Fruit fly (Drosophila melanogaster): ENCODE measurements around the gene Zpr1.

Zpr1 gene

DNA sequence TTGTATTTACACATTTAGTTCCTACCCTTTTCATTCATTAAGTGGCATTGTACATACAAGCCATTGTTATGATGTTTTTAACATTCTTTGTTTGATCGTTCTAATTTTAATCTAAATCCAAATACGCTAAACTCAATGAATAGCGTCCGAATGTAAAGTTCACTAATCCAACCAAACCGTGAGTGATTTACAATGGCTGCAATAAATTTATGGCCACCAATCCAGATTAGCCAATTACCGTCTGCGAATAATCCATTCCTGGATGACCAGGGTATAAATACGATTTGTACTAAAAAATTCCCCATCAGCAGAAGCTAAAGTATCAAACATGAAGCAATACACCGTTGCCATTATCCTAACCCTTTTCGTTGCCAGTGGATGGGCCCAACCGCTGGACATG, 29.5 kb upstream of the Zpr1 start, which contains the start of gene CG12057:
Gene CG12057, plus strand, starts transcription at position 301 of the 400 bp plus-strand sequence.
- TF ChIP-seq Rel (GFP tag; optimal IDR thresholded peaks at IDR 0.05) (no peak), Rel (tag; optimal IDR thresholded peaks at IDR 0.05) (no peak), foxo (GFP tag; optimal IDR thresholded peaks at IDR 0.05) (no peak), h (GFP tag; optimal IDR thresholded peaks at IDR 0.05) (no peak), lola (GFP tag; optimal IDR thresholded peaks at IDR 0.05) (no peak), Hr78 (GFP tag; optimal IDR thresholded peaks at IDR 0.05) (no peak), Sp1 (GFP tag; optimal IDR thresholded peaks at IDR 0.05) (no peak), tai (GFP tag; optimal IDR thresholded peaks at IDR 0.05) (no peak), Myc (optimal IDR thresholded peaks at IDR 0.05) (no peak), rgr (GFP tag; optimal IDR thresholded peaks at IDR 0.05) (no peak), N (GFP tag; optimal IDR thresholded peaks at IDR 0.05) (no peak), CrebA (GFP tag; optimal IDR thresholded peaks at IDR 0.05; ENCODE audit: borderline replicate concordance) (no peak)

DNA sequence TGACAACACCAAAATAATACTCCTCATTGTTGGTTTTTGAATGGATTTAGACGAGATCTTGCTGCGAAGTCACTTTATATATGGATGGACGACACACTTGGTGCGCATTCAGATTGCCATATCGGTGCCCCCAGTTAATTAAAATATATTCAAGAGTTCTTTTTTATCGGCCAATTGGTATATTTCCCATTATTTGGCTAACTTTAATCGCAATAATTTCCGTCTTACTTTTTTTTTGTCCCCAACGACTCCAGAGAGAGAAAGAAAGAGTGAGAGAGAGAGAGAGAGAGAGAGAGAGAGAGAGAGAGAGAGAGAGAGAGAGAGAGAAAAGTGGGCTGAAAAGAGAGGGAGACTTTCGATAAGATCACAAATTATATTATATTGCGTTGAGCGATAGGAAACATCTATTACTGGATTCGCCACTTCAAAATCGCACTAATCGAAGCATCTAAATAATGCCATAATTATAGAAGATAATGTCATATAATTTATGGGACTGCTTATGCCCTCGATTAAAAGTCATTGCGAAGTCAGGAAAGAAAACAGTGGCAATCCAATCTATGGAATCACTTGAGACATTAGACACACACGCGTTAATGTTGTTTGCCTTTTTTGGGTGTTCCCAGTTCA, 28.8 kb upstream of the Zpr1 start, which contains the start of gene CG12115:
Gene CG12115, minus strand, starts transcription at position 51 of the 630 bp plus-strand sequence.
- no peak for TF ChIP-seq foxo (GFP tag; optimal IDR thresholded peaks at IDR 0.05)
- no peak for TF ChIP-seq HLH106 (tag; optimal IDR thresholded peaks at IDR 0.05)
- no peak for TF ChIP-seq CG32264 (GFP tag; optimal IDR thresholded peaks at IDR 0.05)
- TF ChIP-seq pan (optimal IDR thresholded peaks at IDR 0.05), result no peak
- no peak for TF ChIP-seq Jra (GFP tag; optimal IDR thresholded peaks at IDR 0.05)
- TF ChIP-seq rgr (GFP tag; optimal IDR thresholded peaks at IDR 0.05), result no peak

DNA sequence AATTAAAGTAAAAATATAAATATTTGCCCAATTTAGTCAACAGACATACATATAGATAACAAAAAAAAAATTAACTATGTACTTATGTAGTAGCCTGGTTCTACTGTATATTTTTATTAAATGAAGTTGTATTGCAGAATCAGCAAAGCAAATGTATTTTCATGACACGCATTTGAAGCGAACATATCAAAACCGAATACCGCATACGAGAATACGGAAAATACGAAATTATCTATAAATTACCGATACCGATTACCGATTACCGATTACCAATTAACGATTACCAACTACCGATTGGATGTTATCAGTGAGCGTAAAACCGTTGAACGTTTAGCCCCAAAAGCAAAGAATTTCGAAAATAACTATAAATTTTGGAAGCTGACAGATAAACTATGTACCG, 25.5 kb upstream of the Zpr1 start:
- no peak for TF ChIP-seq Sp1 (GFP tag; optimal IDR thresholded peaks at IDR 0.05)
- TF ChIP-seq woc (GFP tag; optimal IDR thresholded peaks at IDR 0.05), result no peak
- no peak for TF ChIP-seq dmrt93B (GFP tag; optimal IDR thresholded peaks at IDR 0.05)
- no peak for TF ChIP-seq CG9705 (GFP tag; optimal IDR thresholded peaks at IDR 0.05)
- no peak for TF ChIP-seq foxo (GFP tag; optimal IDR thresholded peaks at IDR 0.05)
- no peak for TF ChIP-seq Jra (GFP tag; optimal IDR thresholded peaks at IDR 0.05)
- TF ChIP-seq Abd-B (GFP tag; optimal IDR thresholded peaks at IDR 0.05), result no peak
- no peak for TF ChIP-seq CG32264 (GFP tag; optimal IDR thresholded peaks at IDR 0.05)
- no peak for TF ChIP-seq CrebA (GFP tag; optimal IDR thresholded peaks at IDR 0.05; ENCODE audit: borderline replicate concordance)

DNA sequence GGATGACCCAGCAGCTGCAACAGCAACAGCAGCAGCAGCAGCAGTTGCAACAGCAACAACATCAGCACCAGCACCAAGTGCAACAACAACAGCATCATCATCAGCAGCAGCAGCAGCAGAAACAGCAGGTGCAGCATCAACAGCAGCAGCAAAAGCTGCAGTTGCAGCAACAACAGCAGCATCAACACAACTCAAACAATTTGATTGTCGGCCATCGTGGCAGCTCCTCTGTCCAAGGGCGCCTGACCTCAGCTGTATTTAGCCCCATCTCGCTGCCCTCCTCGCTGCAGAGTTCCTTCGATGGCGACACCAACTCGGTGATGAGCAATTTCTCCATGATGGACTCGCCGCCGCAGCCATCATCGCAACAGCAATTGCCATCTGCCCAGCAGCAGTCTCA, 6.4 kb upstream of the Zpr1 start:
- no peak for TF ChIP-seq brk (GFP tag; optimal IDR thresholded peaks at IDR 0.05)
- peak; percentile 93 for TF ChIP-seq Dfd (GFP tag; optimal IDR thresholded peaks at IDR 0.05)
- no peak for TF ChIP-seq psq (GFP tag; optimal IDR thresholded peaks at IDR 0.05)

DNA sequence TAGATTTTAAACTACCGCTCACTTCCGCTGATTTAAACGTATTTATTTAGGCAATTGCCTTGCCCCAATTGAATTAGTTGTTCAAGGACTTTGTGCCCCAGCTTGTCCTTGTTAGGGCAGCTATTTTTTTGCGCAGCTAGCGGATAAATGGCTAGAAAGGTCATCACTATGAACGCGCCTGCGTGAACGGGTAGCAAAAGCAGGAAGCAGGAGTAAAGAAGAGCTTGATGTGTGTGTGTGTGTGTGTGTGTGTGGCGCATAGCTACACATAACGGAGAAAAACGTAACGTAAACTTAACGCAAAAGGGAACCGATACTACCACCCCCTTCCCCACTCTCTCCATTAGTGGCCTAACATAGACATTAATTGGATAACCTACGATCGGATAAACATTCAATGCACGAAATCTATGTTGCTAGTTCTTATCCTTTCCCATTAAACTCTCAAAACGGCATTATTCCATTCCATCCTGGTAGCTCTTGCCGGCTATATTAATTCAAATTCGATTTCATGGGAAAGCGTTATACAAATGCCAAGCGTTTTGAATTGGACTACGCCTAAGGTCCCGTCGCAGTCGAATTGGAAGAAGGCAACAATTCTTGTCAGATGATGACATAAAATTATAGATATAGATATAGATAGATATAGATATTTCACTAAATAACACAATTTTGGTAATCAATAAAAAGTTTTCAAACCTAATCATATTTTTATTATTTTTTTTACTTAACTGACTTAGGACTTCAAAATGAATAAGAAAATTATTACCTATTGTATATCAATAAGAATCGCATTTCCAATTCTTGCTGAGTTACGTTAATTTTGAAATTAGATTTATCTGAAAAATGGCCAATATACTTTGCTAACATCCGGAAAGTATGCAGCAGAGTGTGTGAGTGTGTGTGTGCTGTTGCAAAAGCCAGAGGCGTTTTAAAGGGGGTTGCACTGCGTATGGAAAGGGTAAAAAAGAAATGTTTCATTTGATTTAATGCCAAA, 2.9 kb upstream of the Zpr1 start:
- TF ChIP-seq dl (GFP tag; optimal IDR thresholded peaks at IDR 0.05; ENCODE audit: insufficient read depth in 1 of 2, partially characterized antibody in 2 of 2), result no peak
- TF ChIP-seq Vsx2 (GFP tag; optimal IDR thresholded peaks at IDR 0.05; ENCODE audit: partially characterized antibody), result no peak
- TF ChIP-seq woc (GFP tag; optimal IDR thresholded peaks at IDR 0.05), result peak; percentile 37
- no peak for TF ChIP-seq CG9705 (GFP tag; optimal IDR thresholded peaks at IDR 0.05)

DNA sequence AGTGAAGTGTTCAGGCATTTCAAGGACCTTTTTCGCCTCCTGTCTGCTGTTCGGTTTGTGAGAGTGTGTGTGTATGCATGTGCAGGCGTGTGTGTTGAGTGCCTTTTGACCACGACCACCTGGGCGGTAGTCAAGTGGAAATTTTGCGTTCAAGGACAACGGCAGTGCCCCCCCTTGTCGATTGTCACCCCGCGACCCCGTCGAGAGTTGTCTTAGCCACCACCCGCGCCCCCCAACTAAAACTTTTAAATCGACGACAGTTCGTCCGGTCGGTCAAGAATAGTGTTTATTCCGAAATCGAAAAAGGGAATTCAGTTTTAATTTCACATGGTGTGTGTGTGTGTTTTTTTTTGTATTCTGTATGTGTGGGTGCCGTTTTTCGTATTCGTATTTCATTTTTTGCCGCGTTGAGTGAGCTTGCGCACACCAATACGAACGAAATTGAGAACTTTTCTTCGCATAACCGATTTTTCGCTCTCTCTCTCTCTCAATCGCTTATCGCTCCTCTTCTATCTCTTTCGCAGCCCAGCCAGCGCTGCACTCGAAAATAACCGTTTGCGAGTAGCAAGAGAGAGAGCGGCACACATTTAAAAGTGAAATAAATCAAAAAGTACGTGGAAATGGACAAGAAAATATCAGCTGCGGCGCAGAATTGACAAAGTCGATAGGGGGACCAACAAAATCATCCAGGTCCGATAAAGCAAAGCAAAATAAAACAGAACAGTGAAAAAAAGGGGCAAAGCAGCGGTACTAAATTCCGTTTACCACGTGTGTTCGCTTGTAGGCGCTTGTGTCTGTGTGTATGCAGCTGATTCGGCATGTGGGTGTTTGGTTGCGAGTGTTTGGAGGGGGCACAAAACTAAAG, 2.0 kb upstream of the Zpr1 start:
- no peak for TF ChIP-seq usp (GFP tag; optimal IDR thresholded peaks at IDR 0.05)
- TF ChIP-seq Rel (GFP tag; optimal IDR thresholded peaks at IDR 0.05), result peak; percentile 65
- TF ChIP-seq Rel (tag; optimal IDR thresholded peaks at IDR 0.05), result peak; percentile 32
- no peak for TF ChIP-seq Hnf4 (GFP tag; optimal IDR thresholded peaks at IDR 0.05)
- no peak for TF ChIP-seq pan (optimal IDR thresholded peaks at IDR 0.05)
- TF ChIP-seq CG9705 (GFP tag; optimal IDR thresholded peaks at IDR 0.05), result no peak
- no peak for TF ChIP-seq GATAd (GFP tag; optimal IDR thresholded peaks at IDR 0.05)
- no peak for TF ChIP-seq Hr83 (GFP tag; optimal IDR thresholded peaks at IDR 0.05; ENCODE audit: poor library complexity, severe bottlenecking)
- no peak for TF ChIP-seq lola (GFP tag; optimal IDR thresholded peaks at IDR 0.05)
- peak; percentile 85 for TF ChIP-seq Dif (GFP tag; optimal IDR thresholded peaks at IDR 0.05; ENCODE audit: partially characterized antibody)
- no peak for TF ChIP-seq brk (GFP tag; optimal IDR thresholded peaks at IDR 0.05)
- no peak for TF ChIP-seq Jra (GFP tag; optimal IDR thresholded peaks at IDR 0.05)
- TF ChIP-seq foxo (GFP tag; optimal IDR thresholded peaks at IDR 0.05), result no peak
- no peak for TF ChIP-seq Vsx2 (GFP tag; optimal IDR thresholded peaks at IDR 0.05; ENCODE audit: partially characterized antibody)
- no peak for TF ChIP-seq CG32264 (GFP tag; optimal IDR thresholded peaks at IDR 0.05)
- TF ChIP-seq dl (GFP tag; optimal IDR thresholded peaks at IDR 0.05; ENCODE audit: insufficient read depth in 1 of 2, partially characterized antibody in 2 of 2), result peak; percentile 49 to 56
- no peak for TF ChIP-seq sv (GFP tag; optimal IDR thresholded peaks at IDR 0.05)
- no peak for TF ChIP-seq tai (GFP tag; optimal IDR thresholded peaks at IDR 0.05)
- TF ChIP-seq OdsH (GFP tag; optimal IDR thresholded peaks at IDR 0.05), result no peak
- no peak for TF ChIP-seq Sp1 (GFP tag; optimal IDR thresholded peaks at IDR 0.05)
- no peak for TF ChIP-seq h (GFP tag; optimal IDR thresholded peaks at IDR 0.05)
- no peak for TF ChIP-seq Hr78 (GFP tag; optimal IDR thresholded peaks at IDR 0.05)
- peak; percentile 50 for TF ChIP-seq psq (GFP tag; optimal IDR thresholded peaks at IDR 0.05)
- peak; percentile 44 for TF ChIP-seq N (GFP tag; optimal IDR thresholded peaks at IDR 0.05)
- TF ChIP-seq Abd-B (GFP tag; optimal IDR thresholded peaks at IDR 0.05), result no peak

All from whole organism, wandering third instar larva.